Worm (Caenorhabditis elegans): ENCODE data around the gene srj-33.

The srj-33 gene

ce11 chrV:9952396-9952795, 15.1 kb upstream of the srj-33 start, which contains the start of gene mam-5:
Gene mam-5, plus strand, starts transcription at chrV:9952699.
- no peak for TF ChIP-seq ztf-23 (GFP tag; IDR thresholded peaks at IDR 0.05)
- no peak for TF ChIP-seq klf-2 (GFP tag; conservative IDR thresholded peaks at IDR 0.05)
- no peak for TF ChIP-seq ref-1 (GFP tag; conservative IDR thresholded peaks at IDR 0.05)
- TF ChIP-seq ztf-29 (GFP tag; IDR thresholded peaks at IDR 0.05), result no peak
- TF ChIP-seq cog-1 (tag; optimal IDR thresholded peaks at IDR 0.05), result no peak
- no peak for TF ChIP-seq flt-1 (GFP tag; IDR thresholded peaks at IDR 0.05)
- no peak for TF ChIP-seq med-1 (GFP tag; optimal IDR thresholded peaks at IDR 0.05; ENCODE audit: insufficient read depth)
- TF ChIP-seq T22C8.4 (GFP tag; IDR thresholded peaks at IDR 0.05), result no peak
- TF ChIP-seq tab-1 (GFP tag; IDR thresholded peaks at IDR 0.05), result no peak

DNA sequence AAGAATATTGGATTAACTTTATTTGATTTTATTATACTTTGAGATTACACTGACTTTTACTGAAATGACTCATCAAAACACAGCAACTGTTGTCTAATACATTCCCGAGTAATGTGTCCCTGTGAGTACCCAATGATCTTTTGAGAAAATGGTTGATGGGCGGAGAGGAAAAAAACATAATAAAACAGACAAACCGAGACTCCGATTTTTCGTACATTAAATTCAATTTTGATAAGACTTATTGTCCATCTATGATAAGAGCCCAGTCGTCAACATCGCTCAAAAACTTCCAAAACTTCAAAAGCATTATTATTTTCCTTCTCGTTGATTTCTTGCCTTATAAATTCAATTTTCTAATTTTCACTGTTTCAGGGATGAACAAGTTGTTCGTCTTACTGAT, 13.5 kb upstream of the srj-33 start, which contains the start of gene ttr-46:
ttr-46 (plus strand) TSS at position 373 of the 400 bp plus-strand sequence.
- TF ChIP-seq ref-1 (GFP tag; conservative IDR thresholded peaks at IDR 0.05) (no peak), tab-1 (GFP tag; IDR thresholded peaks at IDR 0.05) (no peak), cog-1 (tag; optimal IDR thresholded peaks at IDR 0.05) (no peak), klf-2 (GFP tag; conservative IDR thresholded peaks at IDR 0.05) (no peak), ztf-29 (GFP tag; IDR thresholded peaks at IDR 0.05) (no peak), ztf-23 (GFP tag; IDR thresholded peaks at IDR 0.05) (no peak), T22C8.4 (GFP tag; IDR thresholded peaks at IDR 0.05) (no peak), flt-1 (GFP tag; IDR thresholded peaks at IDR 0.05) (no peak), med-1 (GFP tag; optimal IDR thresholded peaks at IDR 0.05; ENCODE audit: insufficient read depth) (no peak)

ce11 chrV:9948840-9949239, 11.5 kb upstream of the srj-33 start, which contains the start of gene nlp-58:
Gene nlp-58, minus strand, starts transcription at chrV:9948940.
- TF ChIP-seq med-1 (GFP tag; optimal IDR thresholded peaks at IDR 0.05; ENCODE audit: insufficient read depth) (no peak), ref-1 (GFP tag; conservative IDR thresholded peaks at IDR 0.05) (no peak), T22C8.4 (GFP tag; IDR thresholded peaks at IDR 0.05) (no peak), flt-1 (GFP tag; IDR thresholded peaks at IDR 0.05) (no peak), tab-1 (GFP tag; IDR thresholded peaks at IDR 0.05) (no peak), ztf-23 (GFP tag; IDR thresholded peaks at IDR 0.05) (no peak), klf-2 (GFP tag; conservative IDR thresholded peaks at IDR 0.05) (no peak), ztf-29 (GFP tag; IDR thresholded peaks at IDR 0.05) (no peak), cog-1 (tag; optimal IDR thresholded peaks at IDR 0.05) (no peak)

DNA sequence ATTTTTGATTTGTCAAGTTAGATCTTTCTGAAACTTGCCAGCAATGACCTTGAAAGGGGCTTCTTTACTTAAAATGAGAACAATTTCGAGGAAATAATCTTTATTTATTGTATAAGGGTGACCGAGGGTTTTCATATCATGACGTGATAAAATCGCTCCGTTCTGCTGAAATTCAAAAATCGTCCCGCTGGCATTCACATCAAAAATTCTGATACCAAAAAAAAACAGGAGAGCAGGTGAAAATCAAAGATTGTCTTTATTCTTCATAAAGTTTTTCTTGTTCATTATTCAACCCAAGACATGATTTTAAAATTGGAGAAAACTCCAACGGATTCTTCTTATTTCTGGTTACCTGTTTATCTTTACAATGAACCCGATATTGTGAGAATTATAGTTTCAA, 6.8 kb upstream of the srj-33 start, which contains the start of gene sre-28:
sre-28 (plus strand) TSS at position 301 of the 400 bp plus-strand sequence.
- TF ChIP-seq T22C8.4 (GFP tag; IDR thresholded peaks at IDR 0.05) (no peak), klf-2 (GFP tag; conservative IDR thresholded peaks at IDR 0.05) (no peak), ztf-23 (GFP tag; IDR thresholded peaks at IDR 0.05) (no peak), med-1 (GFP tag; optimal IDR thresholded peaks at IDR 0.05; ENCODE audit: insufficient read depth) (no peak), ztf-29 (GFP tag; IDR thresholded peaks at IDR 0.05) (no peak), tab-1 (GFP tag; IDR thresholded peaks at IDR 0.05) (no peak), ref-1 (GFP tag; conservative IDR thresholded peaks at IDR 0.05) (no peak), cog-1 (tag; optimal IDR thresholded peaks at IDR 0.05) (no peak), flt-1 (GFP tag; IDR thresholded peaks at IDR 0.05) (no peak)

DNA sequence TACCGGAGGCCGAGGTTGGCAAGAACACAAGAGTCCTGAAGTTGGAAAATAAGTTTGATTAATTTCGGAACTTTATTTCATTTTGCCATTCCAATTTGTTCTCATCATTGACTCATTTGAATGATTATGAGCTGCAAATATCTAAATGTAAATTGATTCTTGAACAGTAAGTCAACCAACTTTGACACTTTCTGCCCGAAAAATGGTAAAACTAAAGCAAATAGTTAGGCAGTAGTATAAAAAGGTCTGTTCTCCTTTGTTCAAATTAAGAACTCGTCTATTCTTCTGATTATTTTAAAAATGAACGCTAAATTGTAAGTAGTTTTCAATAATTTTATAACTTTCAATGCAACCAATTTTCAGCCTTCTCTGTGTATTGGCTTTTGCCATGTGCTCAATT, 5.7 kb upstream of the srj-33 start, which contains the start of gene fipr-12:
fipr-12 (plus strand) TSS at position 301 of the 400 bp plus-strand sequence.
- TF ChIP-seq flt-1 (GFP tag; IDR thresholded peaks at IDR 0.05), result no peak
- TF ChIP-seq klf-2 (GFP tag; conservative IDR thresholded peaks at IDR 0.05), result no peak
- no peak for TF ChIP-seq T22C8.4 (GFP tag; IDR thresholded peaks at IDR 0.05)
- no peak for TF ChIP-seq cog-1 (tag; optimal IDR thresholded peaks at IDR 0.05)
- no peak for TF ChIP-seq ref-1 (GFP tag; conservative IDR thresholded peaks at IDR 0.05)
- TF ChIP-seq ztf-23 (GFP tag; IDR thresholded peaks at IDR 0.05), result no peak
- no peak for TF ChIP-seq med-1 (GFP tag; optimal IDR thresholded peaks at IDR 0.05; ENCODE audit: insufficient read depth)
- TF ChIP-seq ztf-29 (GFP tag; IDR thresholded peaks at IDR 0.05), result no peak
- no peak for TF ChIP-seq tab-1 (GFP tag; IDR thresholded peaks at IDR 0.05)

DNA sequence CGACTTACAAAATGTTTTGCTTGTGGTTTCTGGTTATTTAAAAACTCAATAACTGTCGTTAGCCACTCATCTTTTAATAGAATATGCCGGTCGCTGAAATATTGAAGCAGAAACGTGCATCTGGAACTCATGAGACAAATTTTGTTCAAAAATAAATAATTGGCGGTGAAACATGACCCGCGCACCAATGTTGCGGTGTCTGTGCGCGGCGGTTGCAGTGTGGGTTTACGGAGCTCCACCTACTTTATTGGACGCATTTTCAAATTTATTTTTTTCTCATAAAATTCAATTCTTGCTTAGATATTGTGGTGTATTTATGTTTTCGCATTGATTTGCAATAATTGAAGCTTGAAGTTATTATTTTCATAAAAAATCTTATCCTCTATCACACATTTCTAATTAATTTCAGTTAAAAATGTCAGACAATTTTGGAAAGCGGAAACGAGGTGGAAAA, 6.7 kb downstream of the srj-33 start, which contains the start of the genes rmh-2 and suds-3:
rmh-2 (minus strand) TSS at position 164 of the 454 bp plus-strand sequence.
suds-3 (plus strand) TSS at position 404 of the 454 bp plus-strand sequence.
- TF ChIP-seq ztf-29 (GFP tag; IDR thresholded peaks at IDR 0.05) (no peak), med-1 (GFP tag; optimal IDR thresholded peaks at IDR 0.05; ENCODE audit: insufficient read depth) (peak; percentile 46)

DNA sequence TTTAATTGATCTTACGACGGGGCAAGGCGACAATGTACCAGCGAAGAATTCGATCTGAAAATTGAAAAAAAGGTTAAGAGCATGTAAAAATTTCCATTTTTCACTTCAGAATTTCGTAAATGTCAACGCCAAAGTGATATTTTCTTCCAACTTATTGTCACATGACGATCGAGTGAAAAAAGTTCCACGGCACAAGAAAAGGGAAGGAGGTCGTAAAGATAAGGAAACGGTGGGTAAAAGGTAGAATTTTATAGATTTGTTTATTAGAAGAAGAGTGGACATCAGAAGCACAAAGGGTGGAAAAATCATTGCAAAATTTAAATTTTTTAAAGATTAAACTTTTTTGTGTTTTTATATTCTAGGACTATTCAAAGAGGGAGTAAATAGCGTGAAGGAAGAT, 9.4 kb downstream of the srj-33 start:
- TF ChIP-seq flt-1 (GFP tag; IDR thresholded peaks at IDR 0.05) (no peak), T22C8.4 (GFP tag; IDR thresholded peaks at IDR 0.05) (no peak), tab-1 (GFP tag; IDR thresholded peaks at IDR 0.05) (no peak), klf-2 (GFP tag; conservative IDR thresholded peaks at IDR 0.05) (no peak), ref-1 (GFP tag; conservative IDR thresholded peaks at IDR 0.05) (no peak), ztf-29 (GFP tag; IDR thresholded peaks at IDR 0.05) (no peak), med-1 (GFP tag; optimal IDR thresholded peaks at IDR 0.05; ENCODE audit: insufficient read depth) (no peak), ztf-23 (GFP tag; IDR thresholded peaks at IDR 0.05) (no peak), cog-1 (tag; optimal IDR thresholded peaks at IDR 0.05) (no peak)

DNA sequence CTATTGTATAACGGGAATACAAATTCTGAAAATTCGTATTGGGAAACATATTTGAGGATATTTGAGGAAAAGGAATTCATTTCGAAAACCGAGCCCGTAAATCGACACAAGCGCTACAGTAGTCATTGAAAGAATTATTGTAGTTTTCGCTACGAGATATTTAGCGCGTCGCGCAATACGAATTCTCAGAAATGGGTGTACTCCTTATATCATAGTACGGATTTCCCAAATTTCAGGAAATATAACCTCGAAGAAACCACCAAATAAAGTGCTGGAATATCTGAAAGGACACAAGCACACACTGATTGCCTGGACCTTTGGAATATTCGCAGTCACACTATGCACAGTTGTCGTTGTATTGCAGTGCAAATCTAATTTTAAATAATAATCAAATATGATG, 10.0 kb downstream of the srj-33 start:
- no peak for TF ChIP-seq tab-1 (GFP tag; IDR thresholded peaks at IDR 0.05)
- no peak for TF ChIP-seq ztf-29 (GFP tag; IDR thresholded peaks at IDR 0.05)
- TF ChIP-seq cog-1 (tag; optimal IDR thresholded peaks at IDR 0.05), result no peak
- TF ChIP-seq klf-2 (GFP tag; conservative IDR thresholded peaks at IDR 0.05), result no peak
- no peak for TF ChIP-seq T22C8.4 (GFP tag; IDR thresholded peaks at IDR 0.05)
- no peak for TF ChIP-seq flt-1 (GFP tag; IDR thresholded peaks at IDR 0.05)
- TF ChIP-seq ztf-23 (GFP tag; IDR thresholded peaks at IDR 0.05), result no peak
- TF ChIP-seq ref-1 (GFP tag; conservative IDR thresholded peaks at IDR 0.05), result no peak
- no peak for TF ChIP-seq med-1 (GFP tag; optimal IDR thresholded peaks at IDR 0.05; ENCODE audit: insufficient read depth)

ce11 chrV:9926240-9926639, 11.1 kb downstream of the srj-33 start, which contains the start of gene C50H2.13:
Gene C50H2.13, plus strand, starts transcription at chrV:9926540.
- TF ChIP-seq tab-1 (GFP tag; IDR thresholded peaks at IDR 0.05) (no peak), flt-1 (GFP tag; IDR thresholded peaks at IDR 0.05) (no peak), ztf-23 (GFP tag; IDR thresholded peaks at IDR 0.05) (no peak)

- no peak for TF ChIP-seq klf-2 (GFP tag; conservative IDR thresholded peaks at IDR 0.05)
- TF ChIP-seq flt-1 (GFP tag; IDR thresholded peaks at IDR 0.05), result no peak
- TF ChIP-seq cog-1 (tag; optimal IDR thresholded peaks at IDR 0.05), result no peak
- TF ChIP-seq tab-1 (GFP tag; IDR thresholded peaks at IDR 0.05), result no peak
- no peak for TF ChIP-seq T22C8.4 (GFP tag; IDR thresholded peaks at IDR 0.05)
- no peak for TF ChIP-seq ref-1 (GFP tag; conservative IDR thresholded peaks at IDR 0.05)
- no peak for TF ChIP-seq med-1 (GFP tag; optimal IDR thresholded peaks at IDR 0.05; ENCODE audit: insufficient read depth)
These were observed 11.7 kb downstream of the srj-33 start for ce11 chrV:9925647-9926046.
